Fruit fly (Drosophila melanogaster) whole organism, prepupa: ENCODE data around the gene CG10589.

ENCODE experiments used
- CG10631 ChIP-seq: fragments of 200-800 bp; sonication (Bioruptor generic); optimal IDR thresholded peaks from 2 replicates; lab custom pipeline; 2016; ENCODE audit warnings: missing biosample characterization, missing genetic modification characterization
- CG10669 ChIP-seq: fragments of 200-800 bp; sonication (Bioruptor generic); optimal IDR thresholded peaks from 3 replicates; lab custom pipeline; 2018; ENCODE audit warnings: missing biosample characterization, mild to moderate bottlenecking, missing genetic modification characterization, moderate library complexity
- CG11294 ChIP-seq: fragments of 200-800 bp; sonication (Bioruptor generic); IDR thresholded peaks from 2 replicates; pipeline ENCODE4 v1.3.6; 2022; ENCODE audit warnings: missing biosample characterization, missing genetic modification characterization
- CG11762 ChIP-seq: fragments of 200-800 bp; sonication (Bioruptor generic); optimal IDR thresholded peaks from 3 replicates; lab custom pipeline; 2016; ENCODE audit warnings: missing biosample characterization, missing genetic modification characterization; ENCODE audit not compliant: insufficient read depth
- CG15336 ChIP-seq: fragments of 200-800 bp; sonication (Bioruptor generic); IDR thresholded peaks from 2 replicates; pipeline ENCODE4 v1.3.6; 2022; ENCODE audit warnings: missing biosample characterization, missing genetic modification characterization
- CG1621 ChIP-seq: fragments of 200-800 bp; sonication (Bioruptor generic); optimal IDR thresholded peaks from 3 replicates; lab custom pipeline; 2018; ENCODE audit warnings: missing biosample characterization, mild to moderate bottlenecking, missing genetic modification characterization
- CG3032 ChIP-seq: fragments of 200-800 bp; optimal IDR thresholded peaks from 2 replicates; lab custom pipeline; 2019; ENCODE audit warnings: missing biosample characterization, mild to moderate bottlenecking, missing genetic modification characterization, moderate library complexity
- CG31627 ChIP-seq: fragments of 200-800 bp; sonication (Bioruptor generic); optimal IDR thresholded peaks from 3 replicates; lab custom pipeline; 2016; ENCODE audit warnings: missing biosample characterization, missing genetic modification characterization
- CG32006 ChIP-seq: fragments of 200-800 bp; sonication (Bioruptor generic); optimal IDR thresholded peaks from 3 replicates; lab custom pipeline; 2017; ENCODE audit warnings: missing biosample characterization, mild to moderate bottlenecking, missing genetic modification characterization
- CG34406 ChIP-seq: fragments of 200-800 bp; sonication (Bioruptor generic); optimal IDR thresholded peaks from 3 replicates; lab custom pipeline; 2016; ENCODE audit warnings: missing biosample characterization, missing genetic modification characterization
- CG4318 ChIP-seq: fragments of 200-800 bp; sonication (Bioruptor generic); optimal IDR thresholded peaks from 3 replicates; lab custom pipeline; 2017; ENCODE audit warnings: missing biosample characterization, mild to moderate bottlenecking, missing genetic modification characterization
- CG6163 ChIP-seq: fragments of 200-800 bp; sonication (Bioruptor generic); IDR thresholded peaks from 3 replicates; pipeline ENCODE4 v1.3.6; 2022; ENCODE audit warnings: missing biosample characterization, missing genetic modification characterization
- CG6792 ChIP-seq: fragments of 200-800 bp; sonication (Bioruptor generic); optimal IDR thresholded peaks from 3 replicates; lab custom pipeline; 2016; ENCODE audit warnings: missing biosample characterization, missing genetic modification characterization
- CG6808 ChIP-seq: fragments of 200-800 bp; sonication (Bioruptor generic); optimal IDR thresholded peaks from 3 replicates; lab custom pipeline; 2017; ENCODE audit warnings: missing biosample characterization, missing genetic modification characterization, mild to moderate bottlenecking, moderate library complexity, missing genetic modification reagents
- CG6854 ChIP-seq: fragments of 200-800 bp; sonication (Bioruptor generic); optimal IDR thresholded peaks from 2 replicates; lab custom pipeline; 2017; ENCODE audit warnings: missing biosample characterization, mild to moderate bottlenecking, missing genetic modification characterization
- CG7368 ChIP-seq: fragments of 200-800 bp; sonication (Bioruptor generic); optimal IDR thresholded peaks from 3 replicates; lab custom pipeline; 2016; ENCODE audit warnings: missing biosample characterization, missing genetic modification characterization
- CG8119 ChIP-seq: fragments of 200-800 bp; sonication (Bioruptor generic); IDR thresholded peaks from 3 replicates; pipeline ENCODE4 v1.3.6; 2022; ENCODE audit warnings: missing biosample characterization, missing genetic modification characterization
- CG8319 ChIP-seq: fragments of 200-800 bp; sonication (Bioruptor generic); optimal IDR thresholded peaks from 3 replicates; lab custom pipeline; 2016; ENCODE audit warnings: missing biosample characterization, missing genetic modification characterization
- CG8632 ChIP-seq: fragments of 200-800 bp; sonication (Bioruptor generic); optimal IDR thresholded peaks from 3 replicates; lab custom pipeline; 2016; ENCODE audit warnings: missing biosample characterization, missing genetic modification characterization
- CG9139 ChIP-seq: fragments of 200-800 bp; sonication (Bioruptor generic); optimal IDR thresholded peaks from 3 replicates; lab custom pipeline; 2017; ENCODE audit warnings: missing biosample characterization, mild to moderate bottlenecking, missing genetic modification characterization
- Eip75B ChIP-seq: fragments of 200-800 bp; sonication (Bioruptor generic); optimal IDR thresholded peaks from 3 replicates; lab custom pipeline; 2016; ENCODE audit warnings: missing biosample characterization, missing genetic modification characterization
- Eip78C ChIP-seq: fragments of 200-800 bp; sonication (Bioruptor generic); peaks from one replicate; lab custom pipeline; 2016; ENCODE audit warnings: missing biosample characterization, missing genetic modification characterization
- Eip93F ChIP-seq: fragments of 200-800 bp; sonication (Bioruptor generic); optimal IDR thresholded peaks from 2 replicates; lab custom pipeline; 2016; ENCODE audit warnings: missing biosample characterization, mild to moderate bottlenecking, missing genetic modification characterization
- Gug ChIP-seq: fragments of 200-800 bp; sonication (Bioruptor generic); IDR thresholded peaks from 2 replicates; pipeline ENCODE4 v1.3.6; 2022; ENCODE audit warnings: missing biosample characterization, missing genetic modification characterization
- Hr38 ChIP-seq: sonication (Bioruptor generic); optimal IDR thresholded peaks from 2 replicates; lab custom pipeline; 2016; ENCODE audit warnings: missing biosample characterization, missing genetic modification characterization
- Hr39 ChIP-seq: fragments of 200-800 bp; sonication (Bioruptor generic); optimal IDR thresholded peaks from 2 replicates; lab custom pipeline; 2016; ENCODE audit warnings: missing biosample characterization, missing genetic modification characterization
- Hr4 ChIP-seq: fragments of 200-800 bp; sonication (Bioruptor generic); optimal IDR thresholded peaks from 3 replicates; lab custom pipeline; 2016; ENCODE audit warnings: missing biosample characterization, missing genetic modification characterization
- Lpt ChIP-seq: fragments of 200-800 bp; sonication (Bioruptor generic); optimal IDR thresholded peaks from 3 replicates; lab custom pipeline; 2016; ENCODE audit warnings: missing biosample characterization, missing genetic modification characterization
- OdsH ChIP-seq: fragments of 200-800 bp; sonication (Bioruptor generic); optimal IDR thresholded peaks from 3 replicates; lab custom pipeline; 2016; ENCODE audit warnings: missing biosample characterization, missing genetic modification characterization
- Smox ChIP-seq: fragments of 200-800 bp; sonication (Bioruptor generic); optimal IDR thresholded peaks from 3 replicates; lab custom pipeline; 2016; ENCODE audit warnings: missing biosample characterization, missing genetic modification characterization
- Sox102F ChIP-seq: fragments of 200-800 bp; sonication (Bioruptor generic); optimal IDR thresholded peaks from 2 replicates; lab custom pipeline; 2016; ENCODE audit warnings: missing biosample characterization, mild to moderate bottlenecking, missing genetic modification characterization
- Sox14 ChIP-seq: fragments of 200-800 bp; sonication (Bioruptor generic); optimal IDR thresholded peaks from 3 replicates; lab custom pipeline; 2016; ENCODE audit warnings: missing biosample characterization, missing genetic modification characterization
- Sox15 ChIP-seq: fragments of 200-800 bp; sonication (Bioruptor generic); optimal IDR thresholded peaks from 3 replicates; lab custom pipeline; 2016; ENCODE audit warnings: missing biosample characterization, missing genetic modification characterization
- achi ChIP-seq: fragments of 200-800 bp; sonication (Bioruptor generic); optimal IDR thresholded peaks from 3 replicates; lab custom pipeline; 2016; ENCODE audit warnings: missing biosample characterization, missing genetic modification characterization
- acj6 ChIP-seq: fragments of 200-800 bp; sonication (Bioruptor generic); optimal IDR thresholded peaks from 3 replicates; lab custom pipeline; 2016; ENCODE audit warnings: missing biosample characterization, missing genetic modification characterization
- dac ChIP-seq: fragments of 200-800 bp; sonication (Bioruptor generic); optimal IDR thresholded peaks from 2 replicates; lab custom pipeline; 2017; ENCODE audit warnings: missing biosample characterization, mild to moderate bottlenecking, missing genetic modification characterization
- eg ChIP-seq: fragments of 200-800 bp; sonication (Bioruptor generic); IDR thresholded peaks from 3 replicates; pipeline ENCODE4 v1.3.6; 2022; ENCODE audit warnings: missing biosample characterization, missing genetic modification characterization
- fd59A ChIP-seq: fragments of 200-800 bp; sonication (Bioruptor generic); optimal IDR thresholded peaks from 2 replicates; lab custom pipeline; 2017; ENCODE audit warnings: missing biosample characterization, mild to moderate bottlenecking, missing genetic modification characterization, missing genetic modification reagents
- fd85E ChIP-seq: fragments of 200-800 bp; sonication (Bioruptor generic); optimal IDR thresholded peaks from 3 replicates; lab custom pipeline; 2016; ENCODE audit warnings: missing biosample characterization, missing genetic modification characterization
- fkh ChIP-seq: fragments of 200-800 bp; sonication (Bioruptor generic); optimal IDR thresholded peaks from 3 replicates; lab custom pipeline; 2017; ENCODE audit warnings: missing biosample characterization, mild to moderate bottlenecking, missing genetic modification characterization, moderate library complexity
- net ChIP-seq: fragments of 200-800 bp; sonication (Bioruptor generic); optimal IDR thresholded peaks from 3 replicates; lab custom pipeline; 2016; ENCODE audit warnings: missing biosample characterization, missing genetic modification characterization
- pdm3 ChIP-seq: fragments of 200-800 bp; sonication (Bioruptor generic); optimal IDR thresholded peaks from 3 replicates; lab custom pipeline; 2016; ENCODE audit warnings: missing biosample characterization, missing genetic modification characterization
- salr ChIP-seq, 2 experiments: fragments of 200-800 bp; sonication (Bioruptor generic); optimal IDR thresholded peaks; 3 replicates each; lab custom pipeline; 2016 to 2018; ENCODE audit warnings: missing biosample characterization in 2 of 2, missing genetic modification characterization in 2 of 2, mild to moderate bottlenecking in 1 of 2
- spab ChIP-seq: fragments of 200-800 bp; sonication (Bioruptor generic); optimal IDR thresholded peaks from 2 replicates; lab custom pipeline; 2017; ENCODE audit warnings: missing biosample characterization, mild to moderate bottlenecking, missing genetic modification characterization, missing genetic modification reagents
- ss ChIP-seq, 2 experiments: fragments of 200-800 bp; sonication (Bioruptor generic); optimal IDR thresholded peaks; 2 replicates in 1 of 2; 3 replicates in 1 of 2; lab custom pipeline; 2017 to 2018; ENCODE audit warnings: mild to moderate bottlenecking in 2 of 2, missing biosample characterization in 2 of 2, missing genetic modification characterization in 2 of 2, moderate library complexity in 1 of 2
- svp ChIP-seq: fragments of 200-800 bp; sonication (Bioruptor generic); peaks from one replicate; lab custom pipeline; 2016; ENCODE audit warnings: missing biosample characterization, missing genetic modification characterization
- vri ChIP-seq: fragments of 200-800 bp; sonication (Bioruptor generic); optimal IDR thresholded peaks from 3 replicates; lab custom pipeline; 2016; ENCODE audit warnings: missing biosample characterization, mild to moderate bottlenecking, missing genetic modification characterization

CG10589 gene

dm6 chr3L:20951477-20952120, 24.0 kb downstream of the CG10589 start (continued):
- peak; percentile 67 for TF ChIP-seq CG31627 (GFP tag; lab: Kevin White, UChicago)
- peak; percentile 84 for TF ChIP-seq fd59A (GFP tag; lab: Kevin White, UChicago)
- TF ChIP-seq eg (GFP tag; lab: Robert Waterston, UW): peak; percentile 79
- TF ChIP-seq CG8632 (GFP tag; lab: Kevin White, UChicago): peak; percentile 78
- TF ChIP-seq Hr4 (GFP tag; lab: Kevin White, UChicago): peak; percentile 79
- TF ChIP-seq dac (GFP tag; lab: Kevin White, UChicago): peak; percentile 60
- TF ChIP-seq Hr39 (GFP tag; lab: Kevin White, UChicago): peak; percentile 74
- TF ChIP-seq Lpt (GFP tag; lab: Kevin White, UChicago): peak; percentile 70
- TF ChIP-seq acj6 (GFP tag; lab: Kevin White, UChicago): peak; percentile 88
- peak; percentile 80 for TF ChIP-seq spab
- TF ChIP-seq CG11294 (GFP tag; lab: Robert Waterston, UW): peak; percentile 62
- peak; percentile 80 for TF ChIP-seq CG15336
- TF ChIP-seq CG7368 (GFP tag; lab: Kevin White, UChicago): peak; percentile 74
- peak; percentile 67 for TF ChIP-seq Sox15 (GFP tag; lab: Kevin White, UChicago)
- TF ChIP-seq CG6163: peak; percentile 93
- TF ChIP-seq vri: peak; percentile 48
- TF ChIP-seq fd85E (GFP tag; lab: Kevin White, UChicago): peak; percentile 53
- no peak for TF ChIP-seq fkh
- TF ChIP-seq CG3032 (tag; lab: Kevin White, UChicago): peak; percentile 86
- TF ChIP-seq CG10631 (GFP tag; lab: Kevin White, UChicago): peak; percentile 93
- TF ChIP-seq net: peak; percentile 80
- peak; percentile 70 for TF ChIP-seq CG4318 (GFP tag; lab: Kevin White, UChicago)
- TF ChIP-seq Eip93F (GFP tag; lab: Kevin White, UChicago): no peak
- TF ChIP-seq CG10669 (GFP tag; lab: Kevin White, UChicago): peak; percentile 87
- TF ChIP-seq, all 60 proteins: peak for 56

- TF ChIP-seq CG34406 (GFP tag; lab: Kevin White, UChicago) (peak; percentile 59), dac (GFP tag; lab: Kevin White, UChicago) (no peak), salr (GFP tag; optimal IDR thresholded peaks at IDR 0.05; lab: Kevin White, UChicago) (peak in 1 of 2 experiments; percentile 48), CG6163 (peak; percentile 46), Lpt (GFP tag; lab: Kevin White, UChicago) (peak; percentile 35), ss (GFP tag; optimal IDR thresholded peaks at IDR 0.05; lab: Kevin White, UChicago) (peak; percentile 65 to 76), achi (peak; percentile 56), CG11294 (GFP tag; lab: Robert Waterston, UW) (no peak), CG15336 (peak; percentile 68), Hr4 (GFP tag; lab: Kevin White, UChicago) (peak; percentile 52), fd59A (GFP tag; lab: Kevin White, UChicago) (peak; percentile 44), pdm3 (GFP tag; lab: Kevin White, UChicago) (peak; percentile 71), CG8119 (GFP tag; lab: Robert Waterston, UW) (peak; percentile 57), fkh (no peak), Eip75B (peak; percentile 30), Sox102F (GFP tag; lab: Kevin White, UChicago) (peak; percentile 47), Sox14 (GFP tag; lab: Kevin White, UChicago) (peak; percentile 55), svp (peak; percentile 74), CG4318 (GFP tag; lab: Kevin White, UChicago) (peak; percentile 42), CG31627 (GFP tag; lab: Kevin White, UChicago) (peak; percentile 28), Hr38 (GFP tag; lab: Kevin White, UChicago) (no peak), Eip93F (GFP tag; lab: Kevin White, UChicago) (no peak), fd85E (GFP tag; lab: Kevin White, UChicago) (no peak), Hr39 (GFP tag; lab: Kevin White, UChicago) (peak; percentile 46), CG6854 (GFP tag; lab: Kevin White, UChicago) (no peak), Eip78C (GFP tag; lab: Kevin White, UChicago) (peak; percentile 89), Gug (GFP tag; lab: Robert Waterston, UW) (no peak), CG1621 (tag; lab: Kevin White, UChicago) (peak; percentile 18), CG8319 (no peak), CG11762 (peak; percentile 33), acj6 (GFP tag; lab: Kevin White, UChicago) (peak; percentile 58), CG9139 (GFP tag; lab: Kevin White, UChicago) (peak; percentile 28), CG6808 (GFP tag; lab: Kevin White, UChicago) (peak; percentile 73), Smox (GFP tag; lab: Kevin White, UChicago) (peak; percentile 55), CG7368 (GFP tag; lab: Kevin White, UChicago) (no peak), OdsH (GFP tag; lab: Kevin White, UChicago) (peak; percentile 56), CG6792 (GFP tag; lab: Kevin White, UChicago) (no peak), CG32006 (GFP tag; lab: Kevin White, UChicago) (peak; percentile 51), eg (GFP tag; lab: Robert Waterston, UW) (peak; percentile 37; the same call in 1 of the 3 replicates)
These were observed 24.5 kb downstream of the CG10589 start for dm6 chr3L:20952121-20952487.
